Worm (Caenorhabditis elegans): Measurements from ENCODE around the gene M57.1.

DNA sequence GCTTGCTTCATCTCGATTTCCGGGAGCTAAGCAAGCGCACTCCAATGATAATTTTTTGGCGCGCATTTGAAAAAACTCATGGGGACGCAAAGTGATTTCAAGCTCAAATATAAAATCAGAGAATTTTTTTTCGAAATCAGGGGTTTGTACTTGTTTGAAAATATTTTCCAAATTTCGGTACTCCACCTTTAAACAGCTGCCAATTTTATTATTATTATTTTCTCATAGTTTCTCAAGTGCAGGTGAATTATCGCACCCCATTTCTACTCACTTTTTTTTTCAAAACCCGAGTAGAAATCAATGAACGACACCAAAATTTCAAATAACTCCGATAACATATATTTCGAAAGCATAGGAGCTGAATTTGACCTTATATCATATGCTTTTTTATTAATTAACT, 28.1 kb upstream of the M57.1 start, which contains the start of gene srz-83:
- TF ChIP-seq egl-27 (tag; optimal IDR thresholded peaks at IDR 0.05) (no peak), R02D3.7 (tag; optimal IDR thresholded peaks at IDR 0.05) (no peak), mab-5 (tag; optimal IDR thresholded peaks at IDR 0.05) (no peak), ztf-4 (tag; optimal IDR thresholded peaks at IDR 0.05) (no peak)
